Worm (Caenorhabditis elegans): ENCODE measurements around the gene abu-15.

The abu-15 gene

ce11 chrV:5161792-5162191 is 3.4 kb downstream of the abu-15 start, which contains the start of gene abu-6:
Gene abu-6, minus strand, starts transcription at chrV:5161892.
- TF ChIP-seq ztf-22 (GFP tag; optimal IDR thresholded peaks at IDR 0.05) (no peak), unc-62 (GFP tag; optimal IDR thresholded peaks at IDR 0.05) (no peak), lin-35 (GFP tag; optimal IDR thresholded peaks at IDR 0.05) (no peak), lin-26 (GFP tag; IDR thresholded peaks at IDR 0.05) (no peak), lin-40 (tag; optimal IDR thresholded peaks at IDR 0.05) (no peak), ztf-18 (tag; optimal IDR thresholded peaks at IDR 0.05) (no peak), ets-4 (GFP tag; optimal IDR thresholded peaks at IDR 0.05) (no peak)

- no peak for TF ChIP-seq F23B12.7 (tag; optimal IDR thresholded peaks at IDR 0.05; ENCODE audit: insufficient read depth)
- no peak for TF ChIP-seq sptf-2 (GFP tag; optimal IDR thresholded peaks at IDR 0.05)
- TF ChIP-seq mcd-1 (GFP tag; IDR thresholded peaks at IDR 0.05), result no peak
Observed at ce11 chrV:5164682-5165081, 6.3 kb downstream of the abu-15 start, which contains the start of gene abu-7. Gene abu-7, minus strand, starts transcription at chrV:5164782.

DNA sequence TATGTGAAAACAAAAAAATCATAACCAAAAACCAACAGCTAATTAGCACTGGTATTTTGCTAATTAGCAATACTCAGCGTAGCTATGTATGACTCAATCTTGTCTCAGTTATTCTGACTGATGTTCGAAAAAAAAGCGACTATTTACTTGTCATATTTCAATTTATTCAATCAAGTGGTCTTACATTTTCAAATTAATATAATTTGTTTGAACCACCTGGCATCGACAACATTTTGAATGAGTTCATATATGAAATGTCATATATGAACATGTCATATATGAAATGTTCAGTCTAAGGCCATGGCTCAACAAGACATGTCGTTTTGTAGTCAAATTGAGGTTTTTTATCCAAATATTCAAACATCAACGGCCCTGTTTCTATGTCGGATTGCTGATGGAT is 7.0 kb downstream of the abu-15 start, which contains the start of gene srw-140:
TSS of gene srw-140 (plus strand) at position 301 of the 400 bp plus-strand sequence.
- TF ChIP-seq nfyb-1 (GFP tag; IDR thresholded peaks at IDR 0.05), result no peak
- TF ChIP-seq Y95B8A.8 (GFP tag; IDR thresholded peaks at IDR 0.05), result no peak
- TF ChIP-seq F10E7.11 (tag; optimal IDR thresholded peaks at IDR 0.05), result no peak
- no peak for TF ChIP-seq F39B2.1 (GFP tag; IDR thresholded peaks at IDR 0.05)
- no peak for TF ChIP-seq F37B4.10 (GFP tag; IDR thresholded peaks at IDR 0.05)
- TF ChIP-seq ets-4 (GFP tag; optimal IDR thresholded peaks at IDR 0.05), result no peak

DNA sequence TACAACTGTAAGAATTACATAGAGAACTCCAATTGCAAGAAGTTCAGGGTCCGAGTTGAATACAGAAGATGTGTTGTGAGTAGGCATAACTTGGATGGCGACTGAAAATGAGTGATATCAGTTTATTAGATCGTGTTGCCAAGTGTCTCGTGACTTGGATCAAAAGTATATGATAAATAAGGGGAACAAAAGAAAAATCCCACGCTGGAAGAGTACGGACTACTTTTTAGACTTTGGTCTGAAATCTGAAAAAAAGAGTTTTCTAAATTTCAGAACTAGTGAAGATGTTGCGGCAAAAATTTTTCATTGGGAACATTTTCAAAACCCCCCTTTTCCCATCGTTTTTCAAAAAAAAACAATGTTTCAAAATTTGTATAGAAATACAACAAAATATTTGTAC is 11.2 kb downstream of the abu-15 start, which contains the start of gene srt-64:
TSS of gene srt-64 (minus strand) at position 101 of the 400 bp plus-strand sequence.
- TF ChIP-seq F10E7.11 (tag; optimal IDR thresholded peaks at IDR 0.05), result no peak
- no peak for TF ChIP-seq B0019.2 (GFP tag; conservative IDR thresholded peaks at IDR 0.05)
- TF ChIP-seq B0035.1 (tag; optimal IDR thresholded peaks at IDR 0.05), result no peak
- no peak for TF ChIP-seq egl-44 (GFP tag; IDR thresholded peaks at IDR 0.05)

DNA sequence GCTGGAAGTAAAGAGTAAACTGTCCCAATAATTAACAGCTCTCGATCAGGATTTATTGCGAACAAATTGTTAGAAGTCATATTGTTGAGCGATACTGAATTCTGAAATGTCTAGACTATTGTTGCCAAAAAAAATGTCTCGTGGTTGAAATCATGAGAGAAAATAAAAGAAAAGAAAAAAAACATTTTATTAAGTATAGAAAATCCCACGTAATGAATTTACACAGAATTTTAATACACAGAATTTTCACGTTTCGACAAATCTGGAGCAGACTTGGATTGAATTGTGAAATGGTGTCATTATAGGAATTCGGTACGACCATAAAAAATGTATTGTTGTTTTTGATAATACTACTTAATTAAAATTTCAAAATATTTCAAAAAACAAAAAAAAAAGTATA is 14.4 kb downstream of the abu-15 start, which contains the start of gene srt-65:
TSS of gene srt-65 (minus strand) at position 101 of the 400 bp plus-strand sequence.
- TF ChIP-seq F39B2.1 (GFP tag; IDR thresholded peaks at IDR 0.05) (no peak), sptf-2 (GFP tag; optimal IDR thresholded peaks at IDR 0.05) (no peak), cebp-1 (GFP tag; IDR thresholded peaks at IDR 0.05) (no peak), cebp-1 (tag; optimal IDR thresholded peaks at IDR 0.05) (no peak), snpc-4 (GFP tag; optimal IDR thresholded peaks at IDR 0.05) (no peak), snpc-4 (tag; optimal IDR thresholded peaks at IDR 0.05) (no peak), unc-130 (GFP tag; optimal IDR thresholded peaks at IDR 0.05) (no peak), F10E7.11 (tag; optimal IDR thresholded peaks at IDR 0.05) (no peak), rpc-1 (optimal IDR thresholded peaks at IDR 0.05) (no peak), rpc-1 (tag; optimal IDR thresholded peaks at IDR 0.05) (no peak), nfya-2 (GFP tag; IDR thresholded peaks at IDR 0.05) (no peak), lin-35 (GFP tag; optimal IDR thresholded peaks at IDR 0.05) (no peak), ztf-6 (GFP tag; IDR thresholded peaks at IDR 0.05) (no peak), him-1 (tag; optimal IDR thresholded peaks at IDR 0.05) (no peak), madf-6 (GFP tag; IDR thresholded peaks at IDR 0.05) (no peak), aptf-3 (GFP tag; IDR thresholded peaks at IDR 0.05) (no peak), B0035.1 (tag; optimal IDR thresholded peaks at IDR 0.05) (no peak), lir-1 (GFP tag; conservative IDR thresholded peaks at IDR 0.05) (no peak), hmg-1.2 (GFP tag; IDR thresholded peaks at IDR 0.05) (no peak), nhr-179 (tag; optimal IDR thresholded peaks at IDR 0.05) (no peak), mel-28 (tag; optimal IDR thresholded peaks at IDR 0.05; ENCODE audit: borderline replicate concordance) (no peak), zfh-2 (GFP tag; conservative IDR thresholded peaks at IDR 0.05) (no peak)
